Fruit fly (Drosophila melanogaster): ENCODE data around the gene whe.

whe gene

dm6 chrX:21373659-21374426, 28.7 kb downstream of the whe start, which contains the start of gene slgA (continued):
- TF ChIP-seq scrt (GFP tag; optimal IDR thresholded peaks at IDR 0.05) (no peak), bbx (GFP tag; IDR thresholded peaks at IDR 0.05; ENCODE audit: partially characterized antibody) (peak; percentile 80), pho (GFP tag; optimal IDR thresholded peaks at IDR 0.05) (peak; percentile 44), CG6854 (GFP tag; optimal IDR thresholded peaks at IDR 0.05) (no peak), cg (GFP tag; optimal IDR thresholded peaks at IDR 0.05) (peak; percentile 6), CG12659 (GFP tag; optimal IDR thresholded peaks at IDR 0.05) (peak; percentile 63), CG3838 (GFP tag; optimal IDR thresholded peaks at IDR 0.05) (no peak), CG31224 (GFP tag; IDR thresholded peaks at IDR 0.05) (no peak), crol (GFP tag; IDR thresholded peaks at IDR 0.05) (peak; percentile 83), CG17912 (GFP tag; optimal IDR thresholded peaks at IDR 0.05) (no peak), CrebB (tag; optimal IDR thresholded peaks at IDR 0.05) (no peak), dm (GFP tag; optimal IDR thresholded peaks at IDR 0.05) (peak; percentile 52), Doc2 (GFP tag; IDR thresholded peaks at IDR 0.05) (no peak), ci (GFP tag; IDR thresholded peaks at IDR 0.05) (peak; percentile 49; the same call in 1 of the 3 replicates), grn (GFP tag; optimal IDR thresholded peaks at IDR 0.05) (peak; percentile 37), CG17359 (tag; optimal IDR thresholded peaks at IDR 0.05) (no peak), CG4617 (GFP tag; optimal IDR thresholded peaks at IDR 0.05; ENCODE audit: borderline replicate concordance) (no peak), CG34422 (GFP tag; IDR thresholded peaks at IDR 0.05) (peak; percentile 40; the same call in 2 of the 3 replicates), az2 (GFP tag; optimal IDR thresholded peaks at IDR 0.05) (peak; percentile 14), Sox100B (GFP tag; optimal IDR thresholded peaks at IDR 0.05) (peak; percentile 19), CG9727 (GFP tag; optimal IDR thresholded peaks at IDR 0.05) (peak; percentile 40), C15 (GFP tag; IDR thresholded peaks at IDR 0.05) (no peak), D19B (GFP tag; optimal IDR thresholded peaks at IDR 0.05) (no peak), CG13296 (GFP tag; optimal IDR thresholded peaks at IDR 0.05) (no peak), CG33213 (GFP tag; optimal IDR thresholded peaks at IDR 0.05) (peak; percentile 54), run (tag; optimal IDR thresholded peaks at IDR 0.05) (no peak), CG4360 (GFP tag; IDR thresholded peaks at IDR 0.05) (no peak), CG10366 (GFP tag; IDR thresholded peaks at IDR 0.05) (no peak), CG16779 (GFP tag; IDR thresholded peaks at IDR 0.05) (no peak), Doc3 (GFP tag; IDR thresholded peaks at IDR 0.05; ENCODE audit: partially characterized antibody) (peak; percentile 52; the same call in 1 of the 3 replicates), mirr (GFP tag; optimal IDR thresholded peaks at IDR 0.05) (no peak), Dp (GFP tag; optimal IDR thresholded peaks at IDR 0.05) (peak; percentile 80), CG4328 (GFP tag; optimal IDR thresholded peaks at IDR 0.05) (no peak), CG8478 (optimal IDR thresholded peaks at IDR 0.05) (no peak), Bdp1 (GFP tag; optimal IDR thresholded peaks at IDR 0.05) (no peak), CG18011 (GFP tag; optimal IDR thresholded peaks at IDR 0.05) (no peak), CG15479 (GFP tag; optimal IDR thresholded peaks at IDR 0.05) (no peak), esg (GFP tag; conservative IDR thresholded peaks at IDR 0.05) (no peak), CG1647 (GFP tag; optimal IDR thresholded peaks at IDR 0.05) (peak; percentile 43), mam (GFP tag; optimal IDR thresholded peaks at IDR 0.05) (peak; percentile 69), inv (GFP tag; IDR thresholded peaks at IDR 0.05; ENCODE audit: partially characterized antibody) (peak; percentile 55), chn (GFP tag; optimal IDR thresholded peaks at IDR 0.05) (peak; percentile 18), CG10147 (GFP tag; optimal IDR thresholded peaks at IDR 0.05) (no peak), Trl (optimal IDR thresholded peaks at IDR 0.05) (no peak), Trl (GFP tag; optimal IDR thresholded peaks at IDR 0.05) (no peak), Atf-2 (GFP tag; optimal IDR thresholded peaks at IDR 0.05) (no peak), nmo (GFP tag; optimal IDR thresholded peaks at IDR 0.05) (peak; percentile 43), en (GFP tag; optimal IDR thresholded peaks at IDR 0.05) (no peak), CG14014 (GFP tag; IDR thresholded peaks at IDR 0.05) (no peak), Hmr (GFP tag; optimal IDR thresholded peaks at IDR 0.05) (peak; percentile 46)

Data from whole organism, embryonic.